Fruit fly (Drosophila melanogaster) whole organism, embryonic: ENCODE data around the gene CG15027.

Source experiments
- Adf1 ChIP-seq: fragments of 200-800 bp; sonication (Bioruptor generic); IDR thresholded peaks from 2 replicates; pipeline ENCODE4 v1.3.6; 2022; ENCODE audit warnings: missing biosample characterization, missing genetic modification characterization
- B-H2 ChIP-seq: fragments of 200-800 bp; sonication (Bioruptor generic); optimal IDR thresholded peaks from 2 replicates; lab custom pipeline; 2018; ENCODE audit warnings: missing biosample characterization, mild to moderate bottlenecking, missing genetic modification characterization
- Bteb2 ChIP-seq: fragments of 200-800 bp; sonication (Bioruptor generic); optimal IDR thresholded peaks from 2 replicates; lab custom pipeline; 2016; ENCODE audit warnings: missing biosample characterization, missing genetic modification characterization
- C15 ChIP-seq: fragments of 200-800 bp; sonication (Bioruptor generic); IDR thresholded peaks from 3 replicates; pipeline ENCODE4 v1.3.6; 2022; ENCODE audit warnings: missing biosample characterization, missing genetic modification characterization
- CG11560 ChIP-seq: fragments of 200-800 bp; sonication (Bioruptor generic); IDR thresholded peaks from 3 replicates; pipeline ENCODE4 v1.3.6; 2022; ENCODE audit warnings: missing biosample characterization, missing genetic modification characterization
- CG12236 ChIP-seq: fragments of 200-800 bp; sonication (Bioruptor generic); optimal IDR thresholded peaks from 2 replicates; lab custom pipeline; 2016; ENCODE audit warnings: missing biosample characterization, missing genetic modification characterization
- CG12299 ChIP-seq: fragments of 200-800 bp; sonication (Bioruptor generic); optimal IDR thresholded peaks from 2 replicates; lab custom pipeline; 2018; ENCODE audit warnings: missing biosample characterization, mild to moderate bottlenecking, missing genetic modification characterization
- CG12659 ChIP-seq: fragments of 200-800 bp; sonication (Bioruptor generic); optimal IDR thresholded peaks from 3 replicates; lab custom pipeline; 2017; ENCODE audit warnings: mild to moderate bottlenecking, missing biosample characterization, missing genetic modification reagents, missing genetic modification characterization
- CG12769 ChIP-seq: fragments of 200-800 bp; sonication (Bioruptor generic); optimal IDR thresholded peaks from 2 replicates; lab custom pipeline; 2019; ENCODE audit warnings: missing biosample characterization, mild to moderate bottlenecking, missing genetic modification characterization, moderate library complexity
- CG13624 ChIP-seq: fragments of 200-800 bp; sonication (Bioruptor generic); optimal IDR thresholded peaks from 2 replicates; lab custom pipeline; 2016; ENCODE audit warnings: missing biosample characterization, missing genetic modification characterization
- CG14050 ChIP-seq: fragments of 200-800 bp; sonication (Bioruptor generic); IDR thresholded peaks from 3 replicates; pipeline ENCODE4 v1.3.6; 2022; ENCODE audit warnings: missing biosample characterization, missing genetic modification characterization
- CG15011 ChIP-seq: fragments of 200-800 bp; sonication (Bioruptor generic); optimal IDR thresholded peaks from 3 replicates; lab custom pipeline; 2018; ENCODE audit warnings: missing biosample characterization, mild to moderate bottlenecking, missing genetic modification characterization
- CG1603 ChIP-seq: fragments of 200-800 bp; sonication (Bioruptor generic); optimal IDR thresholded peaks from 2 replicates; lab custom pipeline; 2019; ENCODE audit warnings: missing biosample characterization, mild to moderate bottlenecking, missing genetic modification characterization, moderate library complexity
- CG17802 ChIP-seq: fragments of 200-800 bp; sonication (Bioruptor generic); optimal IDR thresholded peaks from 2 replicates; lab custom pipeline; 2018; ENCODE audit warnings: missing biosample characterization, mild to moderate bottlenecking, missing genetic modification characterization, moderate library complexity
- CG2129 ChIP-seq: fragments of 200-800 bp; sonication (Bioruptor generic); IDR thresholded peaks from 2 replicates; pipeline ENCODE4 v1.3.6; 2022; ENCODE audit warnings: missing biosample characterization, missing genetic modification characterization; ENCODE audit not compliant: partially characterized antibody
- CG2889 ChIP-seq: fragments of 200-800 bp; sonication (Bioruptor generic); IDR thresholded peaks from 3 replicates; pipeline ENCODE4 v1.3.6; 2022; ENCODE audit warnings: missing biosample characterization, missing genetic modification characterization
- CG30431 ChIP-seq: fragments of 200-800 bp; sonication (Bioruptor generic); optimal IDR thresholded peaks from 2 replicates; lab custom pipeline; 2017; ENCODE audit warnings: missing biosample characterization, missing genetic modification characterization
- CG31224 ChIP-seq: fragments of 200-800 bp; sonication (Bioruptor generic); IDR thresholded peaks from 2 replicates; pipeline ENCODE4 v1.3.6; 2022; ENCODE audit warnings: missing biosample characterization, missing genetic modification characterization
- CG34224 ChIP-seq: fragments of 200-800 bp; sonication (Bioruptor generic); IDR thresholded peaks from 3 replicates; pipeline ENCODE4 v1.3.6; 2022; ENCODE audit warnings: missing biosample characterization, missing genetic modification characterization; ENCODE audit not compliant: partially characterized antibody
- CG3838 ChIP-seq: fragments of 200-800 bp; sonication (Bioruptor generic); optimal IDR thresholded peaks from 3 replicates; lab custom pipeline; 2016; ENCODE audit warnings: missing biosample characterization, missing genetic modification characterization
- CG4360 ChIP-seq: fragments of 200-800 bp; sonication (Bioruptor generic); IDR thresholded peaks from 2 replicates; pipeline ENCODE4 v1.3.6; 2022; ENCODE audit warnings: missing biosample characterization, missing genetic modification characterization
- CG7357 ChIP-seq: fragments of 200-800 bp; sonication (Bioruptor generic); IDR thresholded peaks from 3 replicates; pipeline ENCODE4 v1.3.6; 2022; ENCODE audit warnings: missing biosample characterization, missing genetic modification characterization
- CG7556 ChIP-seq: fragments of 200-800 bp; sonication (Bioruptor generic); optimal IDR thresholded peaks from 2 replicates; lab custom pipeline; 2017; ENCODE audit warnings: missing biosample characterization, mild to moderate bottlenecking, missing genetic modification characterization
- CG7928 ChIP-seq: fragments of 200-800 bp; sonication (Bioruptor generic); optimal IDR thresholded peaks from 2 replicates; lab custom pipeline; 2017; ENCODE audit warnings: missing biosample characterization, mild to moderate bottlenecking, missing genetic modification characterization
- CG9215 ChIP-seq: fragments of 200-800 bp; sonication (Bioruptor generic); IDR thresholded peaks from 2 replicates; pipeline ENCODE4 v1.3.6; 2022; ENCODE audit warnings: missing biosample characterization, missing genetic modification characterization
- CG9797 ChIP-seq: fragments of 200-800 bp; sonication (Bioruptor generic); optimal IDR thresholded peaks from 3 replicates; lab custom pipeline; 2018; ENCODE audit warnings: missing biosample characterization, mild to moderate bottlenecking, missing genetic modification characterization
- Ets65A ChIP-seq: fragments of 200-800 bp; sonication (Bioruptor generic); peaks from one replicate; lab custom pipeline; 2016; ENCODE audit warnings: missing biosample characterization, missing genetic modification characterization
- Fer2 ChIP-seq: fragments of 200-800 bp; sonication (Bioruptor generic); optimal IDR thresholded peaks from 2 replicates; lab custom pipeline; 2018; ENCODE audit warnings: missing biosample characterization, mild to moderate bottlenecking, missing genetic modification characterization, moderate library complexity
- H15 ChIP-seq: fragments of 200-800 bp; sonication (Bioruptor generic); IDR thresholded peaks from 3 replicates; pipeline ENCODE4 v1.3.6; 2022; ENCODE audit warnings: missing biosample characterization, missing genetic modification characterization
- Jarid2 ChIP-seq: fragments of 200-800 bp; sonication (Bioruptor generic); optimal IDR thresholded peaks from 3 replicates; lab custom pipeline; 2017; ENCODE audit warnings: mild to moderate bottlenecking, missing biosample characterization, missing genetic modification reagents, missing genetic modification characterization
- Mad ChIP-seq: fragments of 200-800 bp; sonication (Bioruptor generic); optimal IDR thresholded peaks from 2 replicates; lab custom pipeline; 2016; ENCODE audit warnings: missing biosample characterization, missing genetic modification characterization
- Max ChIP-seq: fragments of 200-800 bp; sonication (Bioruptor generic); optimal IDR thresholded peaks from 2 replicates; lab custom pipeline; 2016; ENCODE audit warnings: missing biosample characterization, mild to moderate bottlenecking, missing genetic modification characterization
- Myb ChIP-seq: fragments of 200-800 bp; sonication (Bioruptor generic); optimal IDR thresholded peaks from 2 replicates; lab custom pipeline; 2016; ENCODE audit warnings: missing biosample characterization, missing genetic modification characterization
- Nf-YA ChIP-seq: fragments of 200-800 bp; sonication (Bioruptor generic); IDR thresholded peaks from 2 replicates; pipeline ENCODE4 v1.3.6; 2022; ENCODE audit warnings: missing biosample characterization, missing genetic modification characterization
- Sin3A ChIP-seq: fragments of >200 bp; optimal IDR thresholded peaks from 2 replicates; lab custom pipeline; 2018
- Sry-δ ChIP-seq: fragments of 200-800 bp; sonication (Bioruptor generic); optimal IDR thresholded peaks from 2 replicates; lab custom pipeline; 2016; ENCODE audit warnings: missing biosample characterization, missing genetic modification characterization
- Xbp1 ChIP-seq: fragments of 200-800 bp; sonication (Bioruptor generic); optimal IDR thresholded peaks from 3 replicates; lab custom pipeline; 2016; ENCODE audit warnings: missing biosample characterization, mild to moderate bottlenecking, missing genetic modification characterization
- bab2 ChIP-seq: fragments of 200-800 bp; sonication (Bioruptor generic); optimal IDR thresholded peaks from 2 replicates; lab custom pipeline; 2016; ENCODE audit warnings: missing biosample characterization, missing genetic modification characterization
- dati ChIP-seq: fragments of 200-800 bp; sonication (Bioruptor generic); IDR thresholded peaks from 2 replicates; pipeline ENCODE4 v1.3.6; 2022; ENCODE audit warnings: missing biosample characterization, missing genetic modification characterization
- disco-r ChIP-seq: fragments of 200-800 bp; sonication (Bioruptor generic); optimal IDR thresholded peaks from 2 replicates; lab custom pipeline; 2016; ENCODE audit warnings: missing biosample characterization, missing genetic modification characterization
- eve ChIP-seq, 2 experiments: fragments of >200 bp; optimal IDR thresholded peaks; 2 replicates each; lab custom pipeline; 2017; ENCODE audit warnings: missing biosample characterization in 2 of 2, missing genetic modification characterization in 2 of 2
- grau ChIP-seq: fragments of 200-800 bp; optimal IDR thresholded peaks from 3 replicates; lab custom pipeline; 2019; ENCODE audit warnings: missing biosample characterization, mild to moderate bottlenecking, missing genetic modification characterization, moderate library complexity
- hbn ChIP-seq: fragments of 200-800 bp; sonication (Bioruptor generic); IDR thresholded peaks from 2 replicates; pipeline ENCODE4 v1.3.6; 2022; ENCODE audit warnings: missing biosample characterization, missing genetic modification characterization; ENCODE audit not compliant: partially characterized antibody
- jumu ChIP-seq: fragments of 200-800 bp; sonication (Bioruptor generic); optimal IDR thresholded peaks from 3 replicates; lab custom pipeline; 2016; ENCODE audit warnings: missing biosample characterization, missing genetic modification characterization
- kah ChIP-seq: fragments of 200-800 bp; sonication (Bioruptor generic); optimal IDR thresholded peaks from 2 replicates; lab custom pipeline; 2018; ENCODE audit warnings: missing biosample characterization, mild to moderate bottlenecking, missing genetic modification characterization
- nmo ChIP-seq: fragments of 200-800 bp; sonication (Bioruptor generic); optimal IDR thresholded peaks from 2 replicates; lab custom pipeline; 2018; ENCODE audit warnings: missing biosample characterization, mild to moderate bottlenecking, missing genetic modification characterization, moderate library complexity
- prd ChIP-seq, 3 experiments: fragments of >200 bp in 2 of 3; fragments of 200-800 bp in 1 of 3; sonication (Bioruptor generic) in 1 of 3; optimal IDR thresholded peaks in 2 of 3; IDR thresholded peaks in 1 of 3; 2 replicates in 2 of 3; 3 replicates in 1 of 3; pipeline versions ENCODE4 v1.3.6 to Lab custom; 2017 to 2022; ENCODE audit warnings: missing biosample characterization in 1 of 3, missing genetic modification characterization in 1 of 3
- repo ChIP-seq: fragments of 200-800 bp; sonication (Bioruptor generic); optimal IDR thresholded peaks from 2 replicates; lab custom pipeline; 2016; ENCODE audit warnings: missing biosample characterization, missing genetic modification characterization
- slbo ChIP-seq: fragments of 200-800 bp; sonication (Bioruptor generic); IDR thresholded peaks from 2 replicates; pipeline ENCODE4 v1.3.6; 2022; ENCODE audit warnings: missing biosample characterization, missing genetic modification characterization
- sqz ChIP-seq: fragments of 200-800 bp; sonication (Bioruptor generic); optimal IDR thresholded peaks from 3 replicates; lab custom pipeline; 2018; ENCODE audit warnings: missing biosample characterization, mild to moderate bottlenecking, missing genetic modification characterization
- wor ChIP-seq: fragments of 200-800 bp; sonication (Bioruptor generic); IDR thresholded peaks from 2 replicates; pipeline ENCODE4 v1.3.6; 2022; ENCODE audit warnings: missing biosample characterization, missing genetic modification characterization

CG15027 gene

DNA sequence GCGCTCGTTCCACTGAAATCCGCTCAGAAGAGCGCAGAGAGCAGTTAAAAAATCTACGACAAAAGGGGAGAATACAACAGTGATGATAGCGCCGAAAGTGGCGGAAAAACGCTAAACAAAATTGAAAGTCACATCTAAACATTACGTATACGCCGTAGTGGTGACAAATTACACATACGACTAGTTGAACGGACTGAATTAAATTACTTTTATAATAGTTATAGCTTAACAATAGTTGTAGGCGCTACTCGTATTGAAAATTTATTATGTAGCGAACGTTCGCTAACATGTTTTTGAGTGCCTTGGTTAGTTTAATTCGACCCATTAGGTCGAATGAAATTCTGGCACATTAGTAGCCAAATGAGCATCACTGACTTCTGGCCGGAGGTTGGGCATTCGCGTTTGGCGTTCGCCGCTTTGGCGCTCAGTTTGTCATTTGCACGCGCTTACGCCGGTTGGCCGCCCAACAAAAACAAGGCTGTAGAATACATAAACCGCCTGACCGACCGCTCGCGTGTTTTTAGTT is 41.9 kb downstream of the CG15027 start, which contains the start of gene CG5541 (continued):
- no peak for TF ChIP-seq Xbp1 (GFP tag; lab: Kevin White, UChicago)
- no peak for TF ChIP-seq H15 (GFP tag; lab: Robert Waterston, UW)
- TF ChIP-seq hbn: no peak
- TF ChIP-seq disco-r (GFP tag; lab: Kevin White, UChicago): no peak
- TF ChIP-seq CG7556: no peak
- peak in 1 of 2 experiments; percentile 36 for TF ChIP-seq prd (optimal IDR thresholded peaks at IDR 0.05; lab: Kevin White, UChicago)
- TF ChIP-seq prd (GFP tag; IDR thresholded peaks at IDR 0.05; lab: Robert Waterston, UW): no peak
- no peak for TF ChIP-seq Sry-δ (GFP tag; lab: Kevin White, UChicago)
- no peak for TF ChIP-seq CG12299 (tag; lab: Kevin White, UChicago)
- TF ChIP-seq Sin3A: no peak
- TF ChIP-seq eve (GFP tag; optimal IDR thresholded peaks at IDR 0.05; lab: Kevin White, UChicago): no peak
- no peak for TF ChIP-seq wor
- TF ChIP-seq Nf-YA (GFP tag; lab: Robert Waterston, UW): no peak
- TF ChIP-seq B-H2: peak; percentile 8
- no peak for TF ChIP-seq C15 (GFP tag; lab: Robert Waterston, UW)
- TF ChIP-seq Max (GFP tag; lab: Kevin White, UChicago): no peak
- TF ChIP-seq Mad (GFP tag; lab: Kevin White, UChicago): peak; percentile 16
- no peak for TF ChIP-seq CG2129 (GFP tag; lab: Robert Waterston, UW)
- TF ChIP-seq CG1603 (tag; lab: Kevin White, UChicago): no peak
- TF ChIP-seq kah (GFP tag; lab: Kevin White, UChicago): no peak
- no peak for TF ChIP-seq CG13624
- no peak for TF ChIP-seq CG7357
- TF ChIP-seq Fer2 (tag; lab: Kevin White, UChicago): no peak
- TF ChIP-seq CG31224 (GFP tag; lab: Robert Waterston, UW): no peak
- TF ChIP-seq bab2: no peak
- 0 out of 2 replicates have a peak, but pooled peaks have one; percentile 6 for TF ChIP-seq CG9215

- TF ChIP-seq grau: peak; percentile 29
- TF ChIP-seq CG4360 (GFP tag; lab: Robert Waterston, UW): peak; percentile 72
- TF ChIP-seq CG11560 (tag; lab: Robert Waterston, UW): no peak
- no peak for TF ChIP-seq CG34224 (GFP tag; lab: Robert Waterston, UW)
- TF ChIP-seq CG12659 (GFP tag; lab: Kevin White, UChicago): peak; percentile 88
- TF ChIP-seq Ets65A (GFP tag; lab: Kevin White, UChicago): peak; percentile 17
- no peak for TF ChIP-seq Adf1 (GFP tag; lab: Robert Waterston, UW)
- peak; percentile 55; the same call in 1 of the 2 replicates for TF ChIP-seq dati
- peak; percentile 86 for TF ChIP-seq CG15011 (GFP tag; lab: Kevin White, UChicago)
- peak; percentile 50; the same call in 2 of the 3 replicates for TF ChIP-seq CG14050
- no peak for TF ChIP-seq nmo (GFP tag; lab: Kevin White, UChicago)
- TF ChIP-seq sqz (GFP tag; lab: Kevin White, UChicago): peak; percentile 77
- peak; percentile 77 for TF ChIP-seq Jarid2 (GFP tag; lab: Kevin White, UChicago)
- peak; percentile 25 for TF ChIP-seq Myb (GFP tag; lab: Kevin White, UChicago)
- TF ChIP-seq CG12236 (GFP tag; lab: Kevin White, UChicago): peak; percentile 90
- no peak for TF ChIP-seq CG2889 (GFP tag; lab: Robert Waterston, UW)
- TF ChIP-seq CG17802 (tag; lab: Kevin White, UChicago): peak; percentile 14
- TF ChIP-seq jumu (GFP tag; lab: Kevin White, UChicago): no peak
- peak; percentile 46 for TF ChIP-seq CG30431 (GFP tag; lab: Kevin White, UChicago)
- TF ChIP-seq repo (GFP tag; lab: Kevin White, UChicago): peak; percentile 83
- TF ChIP-seq Bteb2: peak; percentile 51
- peak; percentile 31 for TF ChIP-seq slbo (GFP tag; lab: Robert Waterston, UW)
- TF ChIP-seq CG7928: peak; percentile 61
- TF ChIP-seq CG3838 (GFP tag; lab: Kevin White, UChicago): peak; percentile 78
- peak; percentile 76 for TF ChIP-seq CG12769
- TF ChIP-seq CG9797 (GFP tag; lab: Kevin White, UChicago): no peak
Observed at dm6 chrX:15043013-15043699, 42.5 kb downstream of the CG15027 start.
